Worm (Caenorhabditis elegans) whole organism, L2 larva: Measurements from ENCODE around the gene wrt-3.

Experiments
- aly-2 ChIP-seq: fragments of 150-350 bp; optimal IDR thresholded peaks from 2 replicates; lab custom pipeline; 2014; ENCODE audit warnings: missing biosample characterization, missing genetic modification characterization
- ama-1 ChIP-seq: fragments of 150-350 bp; optimal IDR thresholded peaks from 2 replicates; lab custom pipeline; 2018; ENCODE audit warnings: inconsistent platforms
- ceh-82 ChIP-seq: fragments of 150-350 bp; optimal IDR thresholded peaks from 2 replicates; lab custom pipeline; 2014; ENCODE audit warnings: missing biosample characterization, missing genetic modification characterization
- elt-1 ChIP-seq: fragments of 150-350 bp; optimal IDR thresholded peaks from 2 replicates; lab custom pipeline; 2014; ENCODE audit warnings: missing biosample characterization, missing genetic modification characterization
- lin-13 ChIP-seq: fragments of 150-350 bp; optimal IDR thresholded peaks from 2 replicates; lab custom pipeline; 2014; ENCODE audit warnings: missing biosample characterization, missing genetic modification reagents, missing genetic modification characterization
- mab-5 ChIP-seq: fragments of 150-350 bp; optimal IDR thresholded peaks from 2 replicates; lab custom pipeline; 2014; ENCODE audit warnings: missing biosample characterization, missing genetic modification characterization
- nhr-10 ChIP-seq: sonication (generic microtip); optimal IDR thresholded peaks from 2 replicates; lab custom pipeline; 2017; ENCODE audit warnings: missing biosample characterization, missing genetic modification characterization
- nhr-11 ChIP-seq: fragments of 150-350 bp; optimal IDR thresholded peaks from 2 replicates; lab custom pipeline; 2014; ENCODE audit warnings: missing biosample characterization, missing genetic modification characterization
- nhr-129 ChIP-seq: fragments of 150-350 bp; optimal IDR thresholded peaks from 2 replicates; lab custom pipeline; 2014; ENCODE audit warnings: missing biosample characterization, missing genetic modification characterization
- nhr-237 ChIP-seq: fragments of 150-350 bp; optimal IDR thresholded peaks from 2 replicates; lab custom pipeline; 2014; ENCODE audit warnings: missing biosample characterization, missing genetic modification characterization
- nhr-77 ChIP-seq: fragments of 150-350 bp; optimal IDR thresholded peaks from 2 replicates; lab custom pipeline; 2014; ENCODE audit warnings: missing biosample characterization, missing genetic modification characterization
- ztf-1 ChIP-seq: fragments of 200-800 bp; sonication (Bioruptor generic); conservative IDR thresholded peaks from 2 replicates; pipeline ENCODE4 v1.3.6; 2022; ENCODE audit warnings: missing genetic modification characterization, missing compliant biosample characterization
- ztf-11 ChIP-seq: sonication (generic microtip); optimal IDR thresholded peaks from 2 replicates; lab custom pipeline; 2017; ENCODE audit warnings: missing biosample characterization, missing genetic modification characterization

- TF ChIP-seq nhr-77 (tag; lab: Kevin White, UChicago) (no peak), nhr-11 (no peak), nhr-129 (tag; lab: Kevin White, UChicago) (no peak), ztf-1 (GFP tag; lab: Robert Waterston, UW) (no peak), ztf-11 (tag; lab: Kevin White, UChicago) (no peak), elt-1 (no peak), ama-1 (no peak), nhr-237 (tag; lab: Kevin White, UChicago) (no peak), ceh-82 (no peak), mab-5 (no peak), nhr-10 (tag; lab: Kevin White, UChicago) (no peak), lin-13 (GFP tag; lab: Kevin White, UChicago) (no peak), aly-2 (no peak)
Observed at ce11 chrIV:9520629-9521028, 43.4 kb upstream of the wrt-3 start.
